Worm (Caenorhabditis elegans): Measurements from ENCODE around the gene K04F1.8.

DNA sequence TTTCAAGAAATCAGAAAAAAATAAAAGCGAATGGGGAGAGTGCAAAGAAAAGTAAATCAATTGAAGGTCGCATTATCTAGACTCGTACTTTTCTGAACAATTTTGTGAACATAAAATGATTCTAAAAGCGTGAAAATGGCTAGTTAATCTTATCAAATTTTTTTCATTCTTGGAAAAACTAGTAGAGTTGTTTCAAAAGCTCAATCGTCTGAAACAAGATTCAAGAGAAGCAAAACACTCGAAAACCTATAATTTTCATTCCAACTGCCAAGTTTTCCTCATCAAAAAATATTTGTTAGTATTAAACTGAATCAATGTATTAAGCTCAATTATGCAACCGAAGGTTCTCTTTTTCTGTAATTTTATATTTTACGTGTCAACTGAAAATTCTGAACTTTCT lies 19.0 kb upstream of the K04F1.8 start, which contains the start of gene irld-45:
- no peak for TF ChIP-seq ama-1 (optimal IDR thresholded peaks at IDR 0.05)
- no peak for TF ChIP-seq ceh-28 (tag; optimal IDR thresholded peaks at IDR 0.05)
- no peak for TF ChIP-seq lin-15B (tag; optimal IDR thresholded peaks at IDR 0.05)
- TF ChIP-seq elt-2 (tag; optimal IDR thresholded peaks at IDR 0.05): no peak
- no peak for TF ChIP-seq tbx-2 (tag; optimal IDR thresholded peaks at IDR 0.05)
- TF ChIP-seq ceh-16 (tag; optimal IDR thresholded peaks at IDR 0.05): no peak
- no peak for TF ChIP-seq nhr-23 (tag; optimal IDR thresholded peaks at IDR 0.05)
- TF ChIP-seq lin-39 (tag; optimal IDR thresholded peaks at IDR 0.05): no peak
- no peak for TF ChIP-seq unc-39 (tag; optimal IDR thresholded peaks at IDR 0.05)
- TF ChIP-seq ZK546.5 (tag; optimal IDR thresholded peaks at IDR 0.05): no peak
- TF ChIP-seq R02D3.7 (tag; optimal IDR thresholded peaks at IDR 0.05): no peak
- TF ChIP-seq jun-1 (tag; optimal IDR thresholded peaks at IDR 0.05): no peak
- TF ChIP-seq elt-3 (tag; optimal IDR thresholded peaks at IDR 0.05): no peak
- no peak for TF ChIP-seq nhr-237 (tag; optimal IDR thresholded peaks at IDR 0.05)

All from whole organism, L3 larva.